Worm (Caenorhabditis elegans): ENCODE data around the gene arle-14.

The arle-14 gene

ce11 chrIII:5715467-5715866 is 22.8 kb downstream of the arle-14 start:
- no peak for TF ChIP-seq che-1 (tag; optimal IDR thresholded peaks at IDR 0.05)
- peak; percentile 58 for TF ChIP-seq unc-55 (GFP tag; optimal IDR thresholded peaks at IDR 0.05)
- TF ChIP-seq tbx-2 (tag; optimal IDR thresholded peaks at IDR 0.05): peak; percentile 83
- TF ChIP-seq ceh-9 (tag; optimal IDR thresholded peaks at IDR 0.05): no peak
- TF ChIP-seq F13H6.1 (tag; optimal IDR thresholded peaks at IDR 0.05): peak; percentile 17
- no peak for TF ChIP-seq fkh-10 (GFP tag; optimal IDR thresholded peaks at IDR 0.05)
- no peak for TF ChIP-seq pha-2 (tag; optimal IDR thresholded peaks at IDR 0.05)
- no peak for TF ChIP-seq hlh-8 (tag; optimal IDR thresholded peaks at IDR 0.05)
- TF ChIP-seq T23F11.4 (GFP tag; optimal IDR thresholded peaks at IDR 0.05): no peak
- peak; percentile 36 for TF ChIP-seq ceh-2 (tag; optimal IDR thresholded peaks at IDR 0.05)
- peak; percentile 24 for TF ChIP-seq ceh-14 (tag; optimal IDR thresholded peaks at IDR 0.05)
- TF ChIP-seq pax-1 (tag; optimal IDR thresholded peaks at IDR 0.05): no peak
- no peak for TF ChIP-seq npax-4 (tag; optimal IDR thresholded peaks at IDR 0.05)
- TF ChIP-seq ceh-34 (tag; optimal IDR thresholded peaks at IDR 0.05): peak; percentile 66
- peak; percentile 52 for TF ChIP-seq ceh-22 (tag; optimal IDR thresholded peaks at IDR 0.05)
- TF ChIP-seq K02D7.2 (tag; optimal IDR thresholded peaks at IDR 0.05): no peak
- TF ChIP-seq ceh-6 (GFP tag; optimal IDR thresholded peaks at IDR 0.05): no peak
- TF ChIP-seq eyg-1 (tag; optimal IDR thresholded peaks at IDR 0.05): no peak
- no peak for TF ChIP-seq ahr-1 (tag; optimal IDR thresholded peaks at IDR 0.05)
- TF ChIP-seq sox-4 (tag; optimal IDR thresholded peaks at IDR 0.05): no peak
- no peak for TF ChIP-seq nhr-11 (tag; optimal IDR thresholded peaks at IDR 0.05)
- TF ChIP-seq unc-42 (tag; optimal IDR thresholded peaks at IDR 0.05): peak; percentile 34
- TF ChIP-seq ceh-31 (tag; optimal IDR thresholded peaks at IDR 0.05): peak; percentile 84
- no peak for TF ChIP-seq gmeb-2 (tag; optimal IDR thresholded peaks at IDR 0.05)
- peak; percentile 79 for TF ChIP-seq ets-4 (tag; optimal IDR thresholded peaks at IDR 0.05)
- TF ChIP-seq fkh-6 (tag; optimal IDR thresholded peaks at IDR 0.05): no peak
- no peak for TF ChIP-seq unc-3 (GFP tag; conservative IDR thresholded peaks at IDR 0.05)
- TF ChIP-seq unc-3 (tag; optimal IDR thresholded peaks at IDR 0.05): no peak
- peak; percentile 26 for TF ChIP-seq hlh-13 (GFP tag; optimal IDR thresholded peaks at IDR 0.05)
- TF ChIP-seq ama-1 (optimal IDR thresholded peaks at IDR 0.05): peak; percentile 60
- peak; percentile 45 for TF ChIP-seq elt-2 (tag; optimal IDR thresholded peaks at IDR 0.05)
- no peak for TF ChIP-seq nhr-232 (tag; optimal IDR thresholded peaks at IDR 0.05)
- TF ChIP-seq lim-6 (tag; optimal IDR thresholded peaks at IDR 0.05): peak; percentile 12
- no peak for TF ChIP-seq odd-2 (tag; optimal IDR thresholded peaks at IDR 0.05)
- no peak for TF ChIP-seq K09A11.1 (tag; optimal IDR thresholded peaks at IDR 0.05; ENCODE audit: insufficient read depth)
- peak; percentile 7 for TF ChIP-seq C08G9.2 (tag; optimal IDR thresholded peaks at IDR 0.05)
- no peak for TF ChIP-seq ceh-48 (tag; optimal IDR thresholded peaks at IDR 0.05)
- no peak for TF ChIP-seq ceh-30 (tag; optimal IDR thresholded peaks at IDR 0.05)
- TF ChIP-seq dve-1 (tag; optimal IDR thresholded peaks at IDR 0.05): peak; percentile 24
- TF ChIP-seq ceh-24 (tag; optimal IDR thresholded peaks at IDR 0.05): no peak
- TF ChIP-seq Y22D7AL.16 (tag; optimal IDR thresholded peaks at IDR 0.05): no peak
- TF ChIP-seq ref-2 (tag; optimal IDR thresholded peaks at IDR 0.05): peak; percentile 77
- no peak for TF ChIP-seq unc-86 (tag; optimal IDR thresholded peaks at IDR 0.05)
- TF ChIP-seq ztf-16 (tag; optimal IDR thresholded peaks at IDR 0.05): peak; percentile 3
- peak; percentile 71 for TF ChIP-seq pros-1 (tag; optimal IDR thresholded peaks at IDR 0.05)
- peak; percentile 70 for TF ChIP-seq rnt-1 (tag; optimal IDR thresholded peaks at IDR 0.05)
- no peak for TF ChIP-seq fax-1 (tag; optimal IDR thresholded peaks at IDR 0.05)
- TF ChIP-seq dmd-4 (tag; optimal IDR thresholded peaks at IDR 0.05; ENCODE audit: borderline replicate concordance): no peak
- TF ChIP-seq ceh-18 (tag; optimal IDR thresholded peaks at IDR 0.05): peak; percentile 40
- no peak for TF ChIP-seq C38D4.7 (GFP tag; optimal IDR thresholded peaks at IDR 0.05)
- TF ChIP-seq pqm-1 (tag; optimal IDR thresholded peaks at IDR 0.05): no peak
- no peak for TF ChIP-seq pag-3 (tag; optimal IDR thresholded peaks at IDR 0.05; ENCODE audit: borderline replicate concordance)
- TF ChIP-seq ceh-19 (GFP tag; optimal IDR thresholded peaks at IDR 0.05): peak; percentile 26
- TF ChIP-seq sox-2 (GFP tag; IDR thresholded peaks at IDR 0.05): peak; percentile 20; the same call in 1 of the 2 replicates
- no peak for TF ChIP-seq mec-3 (tag; optimal IDR thresholded peaks at IDR 0.05; ENCODE audit: borderline replicate concordance)

Data from whole organism, late embryonic.